Worm (Caenorhabditis elegans): ENCODE results near the gene C18H9.1.
A peak's percentile ranks its signal among the peaks of the same experiment; 100 is the strongest.

Gene C18H9.1

ce11 chrII:6667534-6667933 is 31.4 kb upstream of the C18H9.1 start:
- no peak for TF ChIP-seq tag-97 (GFP tag; IDR thresholded peaks at IDR 0.05)
- peak in 1 of 2 experiments; percentile 92 for TF ChIP-seq unc-62 (GFP tag; optimal IDR thresholded peaks at IDR 0.05 in 1 of 2)
- TF ChIP-seq unc-62 (tag; optimal IDR thresholded peaks at IDR 0.05): no peak

- TF ChIP-seq nhr-42 (GFP tag; IDR thresholded peaks at IDR 0.05): no peak
- peak in 1 of 2 experiments; percentile 96 for TF ChIP-seq unc-62 (GFP tag; optimal IDR thresholded peaks at IDR 0.05 in 1 of 2)
- TF ChIP-seq unc-62 (tag; optimal IDR thresholded peaks at IDR 0.05): no peak
Measured at ce11 chrII:6668496-6668895, 30.4 kb upstream of the C18H9.1 start.

ce11 chrII:6673894-6674293 is 25.0 kb upstream of the C18H9.1 start, which contains the start of gene H43E16.1:
Gene H43E16.1, plus strand, starts transcription at chrII:6674268.
- TF ChIP-seq hif-1 (tag; optimal IDR thresholded peaks at IDR 0.05) (no peak), T26A8.4 (GFP tag; IDR thresholded peaks at IDR 0.05) (no peak), lin-29 (GFP tag; IDR thresholded peaks at IDR 0.05) (no peak), ZK337.2 (GFP tag; IDR thresholded peaks at IDR 0.05) (no peak), aly-2 (tag; optimal IDR thresholded peaks at IDR 0.05) (no peak), hlh-11 (tag; optimal IDR thresholded peaks at IDR 0.05) (peak; percentile 23), ama-1 (optimal IDR thresholded peaks at IDR 0.05) (no peak), spr-1 (tag; optimal IDR thresholded peaks at IDR 0.05) (no peak), daf-12 (tag; optimal IDR thresholded peaks at IDR 0.05) (no peak), pqm-1 (tag; optimal IDR thresholded peaks at IDR 0.05) (peak; percentile 80), F26F4.8 (GFP tag; conservative IDR thresholded peaks at IDR 0.05) (no peak), php-3 (GFP tag; IDR thresholded peaks at IDR 0.05) (peak; percentile 76), ztf-11 (tag; optimal IDR thresholded peaks at IDR 0.05) (no peak), Y5F2A.4 (GFP tag; optimal IDR thresholded peaks at IDR 0.05) (no peak), lin-1 (GFP tag; IDR thresholded peaks at IDR 0.05) (no peak), spr-3 (GFP tag; optimal IDR thresholded peaks at IDR 0.05) (no peak), nhr-77 (tag; optimal IDR thresholded peaks at IDR 0.05) (peak; percentile 32), daf-19 (GFP tag; conservative IDR thresholded peaks at IDR 0.05) (no peak), lim-7 (GFP tag; IDR thresholded peaks at IDR 0.05) (no peak), arid-1 (GFP tag; conservative IDR thresholded peaks at IDR 0.05) (no peak), madf-5 (GFP tag; IDR thresholded peaks at IDR 0.05) (no peak), mxl-2 (GFP tag; conservative IDR thresholded peaks at IDR 0.05) (no peak), aha-1 (tag) (peak; percentile 41), dmd-6 (GFP tag; IDR thresholded peaks at IDR 0.05) (peak; percentile 79), lir-3 (tag; optimal IDR thresholded peaks at IDR 0.05) (no peak), zip-11 (GFP tag; IDR thresholded peaks at IDR 0.05) (no peak), nhr-28 (tag; optimal IDR thresholded peaks at IDR 0.05) (peak; percentile 63), hmg-1.1 (GFP tag; IDR thresholded peaks at IDR 0.05) (no peak), daf-16 (GFP tag; optimal IDR thresholded peaks at IDR 0.05) (no peak), daf-16 (tag; optimal IDR thresholded peaks at IDR 0.05) (peak; percentile 57), duxl-1 (tag; optimal IDR thresholded peaks at IDR 0.05; ENCODE audit: poor library complexity) (no peak)

- TF ChIP-seq F44E2.7 (GFP tag; IDR thresholded peaks at IDR 0.05): no peak
- no peak for TF ChIP-seq mdt-29 (GFP tag; IDR thresholded peaks at IDR 0.05)
- TF ChIP-seq php-3 (GFP tag; IDR thresholded peaks at IDR 0.05): no peak
- TF ChIP-seq aly-2 (tag; optimal IDR thresholded peaks at IDR 0.05): no peak
- no peak for TF ChIP-seq dmd-8 (GFP tag; IDR thresholded peaks at IDR 0.05)
- no peak for TF ChIP-seq lin-15B (tag; optimal IDR thresholded peaks at IDR 0.05)
- no peak for TF ChIP-seq saeg-2 (GFP tag; IDR thresholded peaks at IDR 0.05)
- TF ChIP-seq unc-130 (GFP tag; optimal IDR thresholded peaks at IDR 0.05): no peak
- no peak for TF ChIP-seq ceh-20 (GFP tag; IDR thresholded peaks at IDR 0.05)
Measured at ce11 chrII:6679724-6680123, 19.2 kb upstream of the C18H9.1 start, which contains the start of gene ift-74. Gene ift-74, plus strand, starts transcription at chrII:6680024.

Data from whole organism, L4 larva.